Fruit fly (Drosophila melanogaster) whole organism, embryonic: ENCODE data around the gene Iyd.
A peak's percentile ranks its signal among the peaks of the same experiment; 100 is the strongest.

Source experiments
- Bgb ChIP-seq: fragments of 200-800 bp; sonication (Bioruptor generic); IDR thresholded peaks from 2 replicates; pipeline ENCODE4 v1.3.6; 2022; ENCODE audit warnings: missing biosample characterization, missing genetic modification characterization; ENCODE audit not compliant: partially characterized antibody
- CG11456 ChIP-seq: fragments of 200-800 bp; sonication (Bioruptor generic); IDR thresholded peaks from 3 replicates; pipeline ENCODE4 v1.3.6; 2022; ENCODE audit warnings: missing biosample characterization, missing genetic modification characterization
- CG11695 ChIP-seq: fragments of 200-800 bp; sonication (Bioruptor generic); IDR thresholded peaks from 3 replicates; pipeline ENCODE4 v1.3.6; 2022; ENCODE audit warnings: missing biosample characterization, missing genetic modification characterization
- CG12071 ChIP-seq: fragments of 200-800 bp; sonication (Bioruptor generic); optimal IDR thresholded peaks from 3 replicates; lab custom pipeline; 2018; ENCODE audit warnings: missing biosample characterization, mild to moderate bottlenecking, missing genetic modification characterization
- CG12104 ChIP-seq: fragments of 200-800 bp; sonication (Bioruptor generic); optimal IDR thresholded peaks from 3 replicates; lab custom pipeline; 2016; ENCODE audit warnings: missing biosample characterization, missing genetic modification characterization
- CG12659 ChIP-seq: fragments of 200-800 bp; sonication (Bioruptor generic); optimal IDR thresholded peaks from 3 replicates; lab custom pipeline; 2017; ENCODE audit warnings: mild to moderate bottlenecking, missing biosample characterization, missing genetic modification reagents, missing genetic modification characterization
- CG13894 ChIP-seq: fragments of 200-800 bp; sonication (Bioruptor generic); optimal IDR thresholded peaks from 3 replicates; lab custom pipeline; 2018; ENCODE audit warnings: missing biosample characterization, mild to moderate bottlenecking, missing genetic modification characterization, moderate library complexity
- CG14014 ChIP-seq: fragments of 200-800 bp; sonication (Bioruptor generic); IDR thresholded peaks from 2 replicates; pipeline ENCODE4 v1.3.6; 2022; ENCODE audit warnings: missing biosample characterization, missing genetic modification characterization
- CG14667 ChIP-seq: fragments of 200-800 bp; sonication (Bioruptor generic); IDR thresholded peaks from 2 replicates; pipeline ENCODE4 v1.3.6; 2022; ENCODE audit warnings: missing biosample characterization, missing genetic modification characterization
- CG15601 ChIP-seq: fragments of 200-800 bp; sonication (Bioruptor generic); optimal IDR thresholded peaks from 3 replicates; lab custom pipeline; 2019; ENCODE audit warnings: missing biosample characterization, mild to moderate bottlenecking, missing genetic modification characterization, moderate library complexity
- CG15696 ChIP-seq: fragments of 200-800 bp; sonication (Bioruptor generic); optimal IDR thresholded peaks from 2 replicates; lab custom pipeline; 2019; ENCODE audit warnings: missing biosample characterization, mild to moderate bottlenecking, missing genetic modification characterization, moderate library complexity
- CG17612 ChIP-seq: fragments of 200-800 bp; sonication (Bioruptor generic); IDR thresholded peaks from 2 replicates; pipeline ENCODE4 v1.3.6; 2022; ENCODE audit warnings: missing biosample characterization, missing genetic modification characterization
- CG17802 ChIP-seq: fragments of 200-800 bp; sonication (Bioruptor generic); optimal IDR thresholded peaks from 2 replicates; lab custom pipeline; 2018; ENCODE audit warnings: missing biosample characterization, mild to moderate bottlenecking, missing genetic modification characterization, moderate library complexity
- CG2116 ChIP-seq: fragments of 200-800 bp; sonication (Bioruptor generic); optimal IDR thresholded peaks from 3 replicates; lab custom pipeline; 2018; ENCODE audit warnings: missing biosample characterization, mild to moderate bottlenecking, missing genetic modification characterization
- CG2120 ChIP-seq: fragments of 200-800 bp; sonication (Bioruptor generic); optimal IDR thresholded peaks from 3 replicates; lab custom pipeline; 2016; ENCODE audit warnings: missing biosample characterization, missing genetic modification characterization
- CG31388 ChIP-seq: fragments of 200-800 bp; sonication (Bioruptor generic); optimal IDR thresholded peaks from 2 replicates; lab custom pipeline; 2016; ENCODE audit warnings: missing biosample characterization, missing genetic modification characterization
- CG4404 ChIP-seq: fragments of 200-800 bp; sonication (Bioruptor generic); IDR thresholded peaks from 2 replicates; pipeline ENCODE4 v1.3.6; 2022; ENCODE audit warnings: missing biosample characterization, missing genetic modification characterization
- CG8281 ChIP-seq: fragments of 200-800 bp; sonication (Bioruptor generic); optimal IDR thresholded peaks from 2 replicates; lab custom pipeline; 2018; ENCODE audit warnings: missing biosample characterization, mild to moderate bottlenecking, missing genetic modification characterization, moderate library complexity
- CG8944 ChIP-seq: fragments of 200-800 bp; sonication (Bioruptor generic); optimal IDR thresholded peaks from 3 replicates; lab custom pipeline; 2016; ENCODE audit warnings: missing biosample characterization, missing genetic modification characterization
- CG9609 ChIP-seq: fragments of 200-800 bp; sonication (Bioruptor generic); optimal IDR thresholded peaks from 3 replicates; lab custom pipeline; 2016; ENCODE audit warnings: missing biosample characterization, missing genetic modification characterization
- D19A ChIP-seq: fragments of 200-800 bp; optimal IDR thresholded peaks from 3 replicates; lab custom pipeline; 2019; ENCODE audit warnings: missing biosample characterization, mild to moderate bottlenecking, missing genetic modification characterization, moderate library complexity
- HmgD ChIP-seq: fragments of 200-800 bp; sonication (Bioruptor generic); optimal IDR thresholded peaks from 3 replicates; lab custom pipeline; 2016; ENCODE audit warnings: missing biosample characterization, missing genetic modification characterization
- Lpt ChIP-seq: fragments of >200 bp; optimal IDR thresholded peaks from 2 replicates; lab custom pipeline; 2018; ENCODE audit warnings: missing biosample characterization, missing genetic modification characterization
- NC2β ChIP-seq: fragments of 200-800 bp; sonication (Bioruptor generic); optimal IDR thresholded peaks from 2 replicates; lab custom pipeline; 2016; ENCODE audit warnings: missing biosample characterization, missing genetic modification characterization
- PHDP ChIP-seq: fragments of 200-800 bp; sonication (Bioruptor generic); optimal IDR thresholded peaks from 3 replicates; lab custom pipeline; 2018; ENCODE audit warnings: missing biosample characterization, mild to moderate bottlenecking, missing genetic modification characterization, moderate library complexity
- Side ChIP-seq: fragments of 200-800 bp; sonication (Bioruptor generic); optimal IDR thresholded peaks from 2 replicates; lab custom pipeline; 2016; ENCODE audit warnings: missing biosample characterization, missing genetic modification characterization
- bab2 ChIP-seq: fragments of 200-800 bp; sonication (Bioruptor generic); optimal IDR thresholded peaks from 2 replicates; lab custom pipeline; 2016; ENCODE audit warnings: missing biosample characterization, missing genetic modification characterization
- bcd ChIP-seq: fragments of 200-800 bp; sonication (Bioruptor generic); optimal IDR thresholded peaks from 2 replicates; lab custom pipeline; 2017; ENCODE audit warnings: missing biosample characterization, mild to moderate bottlenecking, missing genetic modification characterization
- en ChIP-seq: fragments of 200-800 bp; sonication (Bioruptor generic); optimal IDR thresholded peaks from 2 replicates; lab custom pipeline; 2016; ENCODE audit warnings: missing biosample characterization, missing genetic modification characterization
- fd3F ChIP-seq: fragments of 200-800 bp; sonication (Bioruptor generic); optimal IDR thresholded peaks from 2 replicates; lab custom pipeline; 2018; ENCODE audit warnings: missing biosample characterization, mild to moderate bottlenecking, missing genetic modification characterization, moderate library complexity
- h ChIP-seq: fragments of >200 bp; optimal IDR thresholded peaks from 2 replicates; lab custom pipeline; 2017
- hbn ChIP-seq: fragments of 200-800 bp; sonication (Bioruptor generic); IDR thresholded peaks from 2 replicates; pipeline ENCODE4 v1.3.6; 2022; ENCODE audit warnings: missing biosample characterization, missing genetic modification characterization; ENCODE audit not compliant: partially characterized antibody
- hth ChIP-seq: fragments of >200 bp; optimal IDR thresholded peaks from 2 replicates; lab custom pipeline; 2017; ENCODE audit warnings: inconsistent platforms
- lbe ChIP-seq: fragments of 200-800 bp; sonication (Bioruptor generic); optimal IDR thresholded peaks from 2 replicates; lab custom pipeline; 2016; ENCODE audit warnings: missing biosample characterization, mild to moderate bottlenecking, missing genetic modification characterization
- lilli ChIP-seq: fragments of 200-800 bp; sonication (Bioruptor generic); optimal IDR thresholded peaks from 3 replicates; lab custom pipeline; 2016; ENCODE audit warnings: missing biosample characterization, missing genetic modification characterization
- otp ChIP-seq: fragments of 200-800 bp; sonication (Bioruptor generic); IDR thresholded peaks from 3 replicates; pipeline ENCODE4, ENCODE4 v1.3.6; 2022; ENCODE audit warnings: missing biosample characterization, missing genetic modification characterization
- pita ChIP-seq: fragments of 200-800 bp; sonication (Bioruptor generic); optimal IDR thresholded peaks from 2 replicates; lab custom pipeline; 2017; ENCODE audit warnings: missing biosample characterization, mild to moderate bottlenecking, missing genetic modification characterization
- pros ChIP-seq: fragments of 200-800 bp; sonication (Bioruptor generic); optimal IDR thresholded peaks from 3 replicates; lab custom pipeline; 2019; ENCODE audit warnings: missing biosample characterization, mild to moderate bottlenecking, missing genetic modification characterization, moderate library complexity
- pum ChIP-seq: fragments of 200-800 bp; sonication (Bioruptor generic); optimal IDR thresholded peaks from 2 replicates; lab custom pipeline; 2016; ENCODE audit warnings: missing biosample characterization, missing genetic modification characterization
- ro ChIP-seq: fragments of 200-800 bp; sonication (Bioruptor generic); IDR thresholded peaks from 2 replicates; pipeline ENCODE4 v1.3.6; 2022; ENCODE audit warnings: missing biosample characterization, missing genetic modification characterization
- row ChIP-seq: fragments of 200-800 bp; sonication (Bioruptor generic); IDR thresholded peaks from 3 replicates; pipeline ENCODE4 v1.3.6; 2022; ENCODE audit warnings: missing biosample characterization, missing genetic modification characterization
- run ChIP-seq: fragments of 200-800 bp; sonication (Bioruptor generic); optimal IDR thresholded peaks from 3 replicates; lab custom pipeline; 2018; ENCODE audit warnings: missing biosample characterization, mild to moderate bottlenecking, missing genetic modification characterization
- tio ChIP-seq: fragments of 200-800 bp; sonication (Bioruptor generic); optimal IDR thresholded peaks from 2 replicates; lab custom pipeline; 2017; ENCODE audit warnings: missing biosample characterization, missing genetic modification characterization, inconsistent platforms
- ttk ChIP-seq: fragments of 200-800 bp; sonication (Bioruptor generic); IDR thresholded peaks from 2 replicates; pipeline ENCODE4 v2.1.2; 2022; ENCODE audit warnings: missing biosample characterization, missing genetic modification characterization
- tup ChIP-seq: fragments of 200-800 bp; sonication (Bioruptor generic); optimal IDR thresholded peaks from 2 replicates; lab custom pipeline; 2016; ENCODE audit warnings: missing biosample characterization, mild to moderate bottlenecking, missing genetic modification characterization, moderate library complexity
- unc-4 ChIP-seq: fragments of 200-800 bp; sonication (Bioruptor generic); IDR thresholded peaks from 2 replicates; pipeline ENCODE4 v1.3.6; 2022; ENCODE audit warnings: missing biosample characterization, missing genetic modification characterization; ENCODE audit not compliant: partially characterized antibody
- vvl ChIP-seq: fragments of 200-800 bp; sonication (Bioruptor generic); IDR thresholded peaks from 2 replicates; pipeline ENCODE4 v1.3.6; 2022; ENCODE audit warnings: missing biosample characterization, missing genetic modification characterization
- zen2 ChIP-seq: fragments of 200-800 bp; sonication (Bioruptor generic); IDR thresholded peaks from 3 replicates; pipeline ENCODE4 v1.3.6; 2022; ENCODE audit warnings: missing biosample characterization, missing genetic modification characterization; ENCODE audit not compliant: partially characterized antibody

Iyd gene

DNA sequence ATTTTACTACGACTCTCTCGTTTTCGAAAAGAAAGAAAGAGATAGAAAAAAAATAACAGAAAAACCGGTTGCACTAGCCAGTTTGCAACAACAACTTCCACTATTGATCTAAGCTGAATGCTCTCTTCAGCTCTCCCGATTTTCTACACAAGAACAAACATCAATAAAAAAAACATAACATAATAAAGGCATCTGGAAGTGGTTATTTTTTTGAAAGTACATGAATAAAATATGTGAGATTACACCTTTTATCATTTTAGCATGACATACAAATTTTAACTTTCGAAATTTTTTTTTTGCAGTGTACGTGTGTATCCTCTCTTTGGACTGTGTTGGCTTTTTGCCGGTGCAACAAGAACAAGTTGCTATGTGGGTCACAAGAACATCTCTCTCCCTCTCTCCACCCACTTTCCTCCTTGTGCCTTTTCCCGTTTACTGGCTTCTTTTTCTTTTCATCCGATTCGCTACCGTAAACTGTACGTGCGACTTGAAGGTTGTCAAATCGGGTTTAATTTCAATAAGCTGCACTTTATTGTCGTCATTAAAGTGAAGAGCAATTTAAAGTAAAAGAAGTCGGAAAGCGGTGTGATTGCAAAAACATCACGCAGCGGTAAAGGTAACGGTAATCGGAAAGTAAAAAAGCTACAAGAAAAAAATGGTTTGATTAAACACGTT lies 11.4 kb downstream of the Iyd start (continued):
- TF ChIP-seq CG14014 (GFP tag; lab: Robert Waterston, UW) (peak; percentile 95), CG4404 (GFP tag; lab: Robert Waterston, UW) (peak; percentile 91), CG11456 (GFP tag; lab: Robert Waterston, UW) (peak; percentile 90), CG13894 (tag; lab: Kevin White, UChicago) (no peak), otp (peak; percentile 97), CG12104 (peak; percentile 96), CG31388 (GFP tag; lab: Kevin White, UChicago) (peak; percentile 93), CG8281 (tag; lab: Kevin White, UChicago) (peak; percentile 88), bab2 (GFP tag; lab: Kevin White, UChicago) (peak; percentile 96), lilli (GFP tag; lab: Kevin White, UChicago) (peak; percentile 95), row (GFP tag; lab: Robert Waterston, UW) (peak; percentile 97), vvl (GFP tag; lab: Robert Waterston, UW) (peak; percentile 99), pum (peak; percentile 96), ttk (GFP tag; lab: Robert Waterston, UW) (peak; percentile 97), CG12659 (peak; percentile 96), zen2 (no peak), CG14667 (peak; percentile 92), CG15601 (tag; lab: Kevin White, UChicago) (peak; percentile 98), fd3F (peak; percentile 89), tio (GFP tag; lab: Kevin White, UChicago) (peak; percentile 95), CG2116 (GFP tag; lab: Kevin White, UChicago) (peak; percentile 84), CG17612 (GFP tag; lab: Robert Waterston, UW) (peak; percentile 82), Side (peak; percentile 97), CG11695 (GFP tag; lab: Robert Waterston, UW) (peak; percentile 94), CG17802 (tag; lab: Kevin White, UChicago) (peak; percentile 75), pita (no peak), unc-4 (GFP tag; lab: Robert Waterston, UW) (no peak), hbn (GFP tag; lab: Robert Waterston, UW) (no peak), lbe (GFP tag; lab: Kevin White, UChicago) (no peak), CG8944 (GFP tag; lab: Kevin White, UChicago) (peak; percentile 94), CG9609 (GFP tag; lab: Kevin White, UChicago) (peak; percentile 95), ro (GFP tag; lab: Robert Waterston, UW) (peak; percentile 86), HmgD (GFP tag; lab: Kevin White, UChicago) (peak; percentile 82), NC2β (peak; percentile 97), run (peak; percentile 92), pros (peak; percentile 73), tup (GFP tag; lab: Kevin White, UChicago) (peak; percentile 84), CG15696 (tag; lab: Kevin White, UChicago) (peak; percentile 93), Lpt (GFP tag; lab: Kevin White, UChicago) (no peak), PHDP (tag; lab: Kevin White, UChicago) (peak; percentile 97), D19A (tag; lab: Kevin White, UChicago) (peak; percentile 95), CG2120 (peak; percentile 89), Bgb (no peak), bcd (GFP tag; lab: Kevin White, UChicago) (peak; percentile 95), en (GFP tag; lab: Kevin White, UChicago) (peak; percentile 94), hth (no peak), h (lab: Kevin White, UChicago) (no peak), CG12071 (GFP tag; lab: Kevin White, UChicago) (peak; percentile 94)
